Fruit fly (Drosophila melanogaster) whole organism: ENCODE measurements around the gene dock.
A peak's percentile ranks its signal among the peaks of the same experiment; 100 is the strongest.

Experiments used
- CG8478 ChIP-seq: fragments of >200 bp; optimal IDR thresholded peaks from 2 replicates; lab custom pipeline; 2018; ENCODE audit warnings: inconsistent platforms
- Dll ChIP-seq: fragments of >200 bp; optimal IDR thresholded peaks from 2 replicates; lab custom pipeline; 2017
- EcR ChIP-seq, 2 experiments: fragments of >200 bp; optimal IDR thresholded peaks; 2 replicates each; lab custom pipeline; 2017; ENCODE audit warnings: missing biosample characterization in 2 of 2, missing genetic modification characterization in 2 of 2, missing genetic modification reagents in 2 of 2
- pan ChIP-seq: fragments of >200 bp; optimal IDR thresholded peaks from 2 replicates; lab custom pipeline; 2017
- psq ChIP-seq: fragments of >200 bp; optimal IDR thresholded peaks from 2 replicates; lab custom pipeline; 2017
- usp ChIP-seq: fragments of >200 bp; optimal IDR thresholded peaks from 2 replicates; lab custom pipeline; 2017; ENCODE audit warnings: missing biosample characterization, missing genetic modification characterization, mixed read lengths

Gene dock

DNA sequence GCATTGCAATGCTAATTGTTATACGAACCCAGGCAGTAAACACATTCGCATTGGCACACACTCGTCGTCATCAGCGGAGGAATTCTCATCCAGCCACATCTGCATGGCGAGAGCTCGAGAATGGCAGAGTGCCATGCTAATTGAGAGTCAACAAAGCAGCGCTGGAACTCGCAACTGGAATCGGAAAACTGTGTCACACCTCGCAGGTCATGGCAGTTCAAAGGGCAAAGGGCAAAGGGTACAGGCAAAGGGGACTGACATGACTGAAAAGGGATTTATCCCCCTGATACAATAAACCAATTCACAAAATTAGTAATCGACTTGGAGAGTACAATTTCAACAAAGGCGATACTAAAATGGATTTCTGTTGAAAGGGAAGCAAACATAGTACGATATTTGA lies 14.3 kb downstream of the dock start:
- no peak for TF ChIP-seq psq (lab: Kevin White, UChicago)
- no peak for TF ChIP-seq CG8478 (lab: Kevin White, UChicago)
- TF ChIP-seq EcR (GFP tag; optimal IDR thresholded peaks at IDR 0.05; lab: Kevin White, UChicago), result peak in 1 of 2 experiments; percentile 19

DNA sequence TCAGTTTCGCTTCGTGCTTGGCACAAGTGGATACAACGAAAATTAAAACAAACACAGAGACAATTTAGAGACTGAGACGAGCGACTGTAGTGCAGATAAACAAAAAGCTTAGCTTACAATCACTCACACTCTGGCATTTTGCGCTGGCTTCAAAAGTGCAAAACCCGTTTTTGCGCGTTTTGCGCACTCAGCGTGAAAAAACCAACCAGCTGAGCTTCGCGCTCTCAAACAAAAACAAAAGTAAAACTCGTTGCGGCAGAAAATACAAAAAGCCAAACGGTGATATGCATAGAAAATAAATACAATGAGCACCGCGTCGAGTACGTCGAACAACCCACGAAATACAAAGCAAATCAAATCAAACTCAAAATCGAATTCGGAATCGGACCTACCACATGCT lies 14.9 kb downstream of the dock start:
- TF ChIP-seq pan, result no peak
- TF ChIP-seq usp (GFP tag; lab: Kevin White, UChicago), result no peak
- no peak for TF ChIP-seq EcR (GFP tag; optimal IDR thresholded peaks at IDR 0.05; lab: Kevin White, UChicago)
- TF ChIP-seq CG8478 (lab: Kevin White, UChicago), result no peak
- TF ChIP-seq Dll (lab: Kevin White, UChicago), result no peak
- TF ChIP-seq psq (lab: Kevin White, UChicago), result no peak

DNA sequence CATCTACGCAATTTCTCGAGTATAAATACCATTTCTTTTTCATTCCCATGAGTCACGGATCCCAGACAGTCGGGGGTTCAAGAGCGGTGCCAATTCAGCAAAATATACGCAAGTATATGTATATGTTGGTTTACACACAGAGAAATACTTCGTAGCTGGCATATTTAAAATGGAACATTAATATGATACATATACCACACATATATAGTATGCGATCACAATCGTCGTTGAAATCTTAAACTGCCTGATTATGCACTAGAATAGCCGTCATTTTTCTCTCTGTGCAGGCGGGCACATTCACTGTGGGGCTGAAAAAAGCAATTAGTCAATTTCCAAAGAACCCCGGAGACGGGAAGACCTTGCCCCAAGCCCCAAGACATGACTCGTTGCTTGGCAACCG lies 15.9 kb downstream of the dock start:
- no peak for TF ChIP-seq CG8478 (lab: Kevin White, UChicago)
- TF ChIP-seq psq (lab: Kevin White, UChicago), result no peak
- no peak for TF ChIP-seq Dll (lab: Kevin White, UChicago)
- no peak for TF ChIP-seq pan
- TF ChIP-seq usp (GFP tag; lab: Kevin White, UChicago), result no peak
- TF ChIP-seq EcR (GFP tag; optimal IDR thresholded peaks at IDR 0.05; lab: Kevin White, UChicago), result no peak

DNA sequence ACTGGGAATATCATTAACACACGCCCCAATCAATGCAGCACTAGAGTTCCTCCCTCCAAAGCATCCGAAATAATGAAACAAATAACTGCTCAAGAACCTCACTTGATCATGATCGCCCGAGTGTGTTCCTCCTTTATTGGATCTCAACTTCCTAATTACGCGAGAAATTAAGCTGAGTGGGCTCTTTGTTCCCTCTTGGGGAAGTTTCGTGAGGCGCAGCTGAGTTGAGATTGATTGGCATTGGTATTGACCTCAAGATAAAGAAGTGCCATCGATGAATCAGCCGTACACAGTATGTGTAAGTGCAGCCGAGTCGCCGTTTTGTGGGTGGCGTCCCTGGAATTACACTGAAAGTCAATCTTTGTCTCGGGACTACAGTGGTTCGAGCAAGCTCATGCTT lies 17.1 kb downstream of the dock start:
- TF ChIP-seq EcR (GFP tag; optimal IDR thresholded peaks at IDR 0.05; lab: Kevin White, UChicago), result no peak
- TF ChIP-seq usp (GFP tag; lab: Kevin White, UChicago), result no peak
- no peak for TF ChIP-seq Dll (lab: Kevin White, UChicago)
- no peak for TF ChIP-seq psq (lab: Kevin White, UChicago)
- no peak for TF ChIP-seq CG8478 (lab: Kevin White, UChicago)
- TF ChIP-seq pan, result no peak

DNA sequence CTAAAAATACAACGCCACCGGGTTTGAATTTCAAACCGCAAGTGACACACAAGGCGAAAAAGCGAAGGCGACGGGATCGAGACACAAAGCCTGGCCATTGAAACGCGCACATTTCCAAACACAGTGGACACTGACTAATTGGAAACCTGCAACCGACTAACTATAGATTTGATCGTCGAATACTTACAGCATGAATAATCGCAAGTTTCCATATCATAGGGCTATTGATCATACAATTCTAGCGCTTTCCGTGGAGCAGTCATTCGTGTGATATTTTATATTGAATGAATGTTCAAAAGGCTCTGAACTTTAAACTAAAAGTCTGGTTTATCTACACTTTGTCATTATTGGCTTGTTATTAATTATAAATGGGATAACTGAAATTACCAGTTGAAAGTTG lies 17.5 kb downstream of the dock start:
- TF ChIP-seq psq (lab: Kevin White, UChicago) (no peak), pan (peak; percentile 41)

DNA sequence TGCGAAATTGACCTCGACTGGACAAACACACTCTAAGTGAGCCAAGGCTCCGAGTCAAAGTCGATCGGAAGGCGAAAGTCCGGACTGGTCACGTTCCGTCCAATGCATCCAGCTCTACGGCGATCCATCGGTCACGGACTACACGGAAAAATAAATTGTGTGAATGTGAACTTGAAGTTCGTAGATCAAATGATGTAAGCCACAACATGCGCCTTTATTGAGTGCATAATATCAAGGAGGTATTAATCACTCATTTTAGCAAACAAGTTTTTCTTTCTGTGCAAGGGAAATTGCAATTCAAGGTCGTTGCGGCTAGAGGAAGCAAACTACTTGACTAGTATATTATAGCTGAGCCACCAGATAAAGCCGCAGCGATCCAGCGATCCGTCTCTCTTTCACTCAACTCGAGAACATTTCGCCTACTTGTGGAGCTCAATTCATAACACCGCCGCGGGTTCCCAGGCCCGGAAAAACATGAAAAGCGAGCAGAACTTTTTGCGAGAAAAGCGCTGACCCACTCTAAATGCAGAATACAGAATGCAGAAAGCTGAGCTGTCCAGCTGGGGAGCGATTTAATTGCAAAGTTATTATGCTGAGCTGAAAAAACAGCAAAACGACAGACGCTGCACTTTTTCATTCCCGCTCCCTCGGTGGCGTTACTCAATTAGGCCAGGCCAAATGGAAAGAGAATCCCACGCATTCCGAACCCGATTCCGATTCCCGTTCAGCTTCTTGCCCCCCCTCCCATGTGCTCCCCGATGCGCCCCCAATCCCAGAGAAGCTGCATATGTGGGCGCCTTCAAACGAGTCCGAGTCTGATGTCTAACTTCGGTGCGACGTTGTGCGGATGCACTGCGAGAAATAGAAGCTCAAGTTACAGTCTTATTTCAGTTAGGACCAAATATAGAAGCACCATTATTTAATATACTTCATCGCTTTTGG lies 18.4 kb downstream of the dock start:
- TF ChIP-seq usp (GFP tag; lab: Kevin White, UChicago) (no peak), EcR (GFP tag; optimal IDR thresholded peaks at IDR 0.05; lab: Kevin White, UChicago) (no peak), pan (no peak), CG8478 (lab: Kevin White, UChicago) (no peak)

DNA sequence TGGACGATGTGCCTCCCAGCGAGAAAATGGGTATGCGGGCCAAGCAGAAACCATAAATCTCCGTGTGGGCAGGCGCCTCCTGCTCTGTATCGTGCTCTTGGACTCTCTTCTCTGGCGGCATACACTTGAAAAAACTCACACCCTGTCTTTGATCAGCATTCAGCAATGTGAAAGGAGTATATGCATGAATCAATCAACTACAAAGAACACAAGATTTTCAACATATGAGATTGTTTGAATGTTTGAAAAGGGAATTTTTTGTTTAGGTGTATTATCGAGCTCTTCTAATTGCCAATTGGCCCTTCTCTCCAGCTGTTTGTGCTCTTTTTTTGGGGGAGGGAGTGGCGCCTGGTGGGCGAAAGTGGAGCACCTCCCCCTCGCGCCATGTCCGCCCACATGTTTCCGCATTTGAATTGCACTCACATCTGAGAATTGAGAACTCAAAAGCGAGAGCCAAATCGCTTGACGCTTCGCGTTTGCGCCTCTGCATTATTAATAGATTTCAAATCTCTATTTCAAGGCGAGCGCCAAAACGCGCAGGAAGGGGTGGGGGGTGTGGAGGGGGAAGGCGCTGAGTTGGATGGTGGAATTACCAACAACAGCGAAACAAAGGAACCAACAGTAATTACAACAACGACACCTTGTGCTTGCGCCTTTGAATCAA lies 19.7 kb downstream of the dock start:
- TF ChIP-seq usp (GFP tag; lab: Kevin White, UChicago) (no peak), EcR (GFP tag; optimal IDR thresholded peaks at IDR 0.05; lab: Kevin White, UChicago) (no peak), Dll (lab: Kevin White, UChicago) (no peak), CG8478 (lab: Kevin White, UChicago) (no peak), pan (no peak), psq (lab: Kevin White, UChicago) (no peak)

DNA sequence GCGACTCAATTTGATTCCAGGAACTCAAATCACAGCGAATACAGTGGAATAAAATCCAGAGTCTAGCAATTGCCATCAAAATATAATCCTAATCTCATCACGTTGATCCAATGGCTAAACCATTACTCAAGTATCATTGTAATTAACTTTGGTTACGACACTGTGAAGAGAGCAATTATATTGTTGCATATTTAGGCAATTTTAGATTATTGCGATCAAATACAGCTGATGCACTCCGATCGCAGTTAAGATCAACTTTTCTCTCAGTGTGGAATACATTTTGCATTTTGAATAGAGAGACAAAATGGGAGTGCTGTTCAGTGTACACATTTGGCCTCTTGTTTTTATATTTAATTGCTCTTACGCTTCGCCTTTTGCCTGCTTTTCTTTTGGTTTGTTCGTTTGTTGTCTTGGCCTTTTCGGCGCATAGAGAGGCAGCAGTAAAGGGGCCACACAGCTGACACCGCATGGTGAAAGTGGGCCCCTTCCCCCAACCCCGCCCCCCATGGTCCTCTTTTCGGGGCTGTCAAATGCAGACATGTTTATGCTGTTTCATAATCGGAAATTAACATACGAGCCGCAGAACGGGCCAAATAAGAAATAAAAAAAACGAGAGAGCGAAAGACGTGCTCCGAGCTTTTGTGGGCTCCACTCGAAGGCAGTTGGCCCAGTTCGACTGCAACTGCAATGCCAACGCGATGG lies 20.5 kb downstream of the dock start:
- TF ChIP-seq pan (no peak), usp (GFP tag; lab: Kevin White, UChicago) (no peak), Dll (lab: Kevin White, UChicago) (no peak), psq (lab: Kevin White, UChicago) (no peak), EcR (GFP tag; optimal IDR thresholded peaks at IDR 0.05; lab: Kevin White, UChicago) (no peak), CG8478 (lab: Kevin White, UChicago) (no peak)

DNA sequence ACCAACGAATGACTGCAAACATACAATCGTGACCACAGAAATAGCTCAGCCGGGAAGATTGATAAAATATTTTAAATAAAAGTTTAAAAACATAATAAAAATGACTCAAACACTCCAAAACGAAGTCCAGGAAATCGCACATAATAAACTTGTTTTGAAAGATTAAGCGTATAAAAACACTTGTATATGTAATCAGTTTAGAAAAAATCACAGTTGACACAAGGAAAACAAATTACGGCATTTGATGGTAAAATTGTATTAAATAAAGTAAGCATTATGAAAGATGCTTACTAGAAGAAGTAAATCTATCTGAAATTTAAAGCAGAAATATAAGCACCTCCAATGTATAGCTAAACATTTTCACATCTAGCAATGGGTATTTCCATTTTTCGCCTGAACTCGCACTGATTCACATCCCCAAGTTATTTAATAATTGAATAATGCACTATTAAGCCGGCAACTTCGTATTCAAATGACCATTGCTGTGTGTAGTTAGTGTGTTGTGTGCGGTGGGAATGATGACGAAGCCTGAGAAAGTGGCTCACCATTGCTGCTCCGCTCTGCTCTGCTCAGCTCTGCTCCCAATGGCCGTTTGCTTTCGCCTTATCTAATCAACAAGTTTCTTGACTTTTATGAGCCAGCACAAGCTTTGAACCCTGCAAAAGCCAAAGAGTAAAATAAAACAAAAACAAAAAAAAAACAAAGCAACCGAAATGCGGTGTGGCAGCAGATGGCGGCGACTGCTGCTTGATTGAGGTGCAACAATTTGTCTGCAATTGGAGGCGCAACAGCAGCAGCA lies 21.6 kb downstream of the dock start:
- TF ChIP-seq Dll (lab: Kevin White, UChicago) (no peak), CG8478 (lab: Kevin White, UChicago) (no peak), psq (lab: Kevin White, UChicago) (no peak), usp (GFP tag; lab: Kevin White, UChicago) (no peak), pan (no peak), EcR (GFP tag; optimal IDR thresholded peaks at IDR 0.05; lab: Kevin White, UChicago) (no peak)

DNA sequence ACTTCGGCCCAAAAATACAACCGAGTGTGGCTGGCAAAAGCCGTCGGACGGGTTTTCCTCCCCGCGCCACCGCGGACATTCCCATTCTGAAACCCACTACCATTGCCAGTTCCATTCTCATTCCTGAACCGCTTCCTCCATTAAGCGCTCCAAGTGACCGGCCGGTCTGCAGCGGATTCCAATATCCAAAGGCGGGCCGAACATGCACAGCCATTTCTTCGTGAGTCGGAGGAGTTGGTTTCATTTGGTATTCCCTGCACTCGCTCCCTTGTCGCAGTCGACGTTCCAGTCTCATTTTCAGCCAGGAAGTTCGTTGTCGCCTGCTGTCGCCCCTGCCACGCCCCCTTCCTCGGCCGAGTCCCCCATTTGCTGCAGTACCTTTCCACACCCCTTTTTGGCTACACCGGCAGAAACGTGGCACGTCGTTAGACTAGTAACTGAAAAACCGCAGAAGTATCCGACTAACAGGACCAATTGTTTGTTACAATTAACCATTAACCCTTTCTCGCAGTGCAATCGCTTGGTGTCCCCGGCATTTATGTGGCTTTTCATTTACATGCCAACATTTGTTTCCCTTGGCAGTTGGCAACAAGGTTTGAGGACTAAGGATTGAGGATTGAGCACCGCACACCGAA lies 22.3 kb downstream of the dock start:
- TF ChIP-seq EcR (GFP tag; optimal IDR thresholded peaks at IDR 0.05; lab: Kevin White, UChicago) (no peak), CG8478 (lab: Kevin White, UChicago) (no peak), usp (GFP tag; lab: Kevin White, UChicago) (no peak), Dll (lab: Kevin White, UChicago) (no peak), pan (no peak), psq (lab: Kevin White, UChicago) (no peak)
